Worm (Caenorhabditis elegans) whole organism, L2 larva: ENCODE data around the gene ram-2.

Experiments
- ZK546.5 ChIP-seq: sonication (generic microtip); optimal IDR thresholded peaks from 2 replicates; lab custom pipeline; 2017; ENCODE audit warnings: missing biosample characterization, missing genetic modification characterization
- alr-1 ChIP-seq: fragments of 150-350 bp; optimal IDR thresholded peaks from 2 replicates; lab custom pipeline; 2014; ENCODE audit warnings: missing biosample characterization, missing genetic modification characterization
- aly-2 ChIP-seq: fragments of 150-350 bp; optimal IDR thresholded peaks from 2 replicates; lab custom pipeline; 2014; ENCODE audit warnings: missing biosample characterization, missing genetic modification characterization
- ceh-16 ChIP-seq: fragments of 150-350 bp; optimal IDR thresholded peaks from 2 replicates; lab custom pipeline; 2014; ENCODE audit warnings: missing biosample characterization, missing genetic modification characterization
- ceh-82 ChIP-seq: fragments of 150-350 bp; optimal IDR thresholded peaks from 2 replicates; lab custom pipeline; 2014; ENCODE audit warnings: missing biosample characterization, missing genetic modification characterization
- lin-11 ChIP-seq: fragments of 150-350 bp; sonication (generic microtip); optimal IDR thresholded peaks from 2 replicates; lab custom pipeline; 2014; ENCODE audit warnings: missing biosample characterization, missing genetic modification characterization, inconsistent platforms, mixed read lengths
- mab-5 ChIP-seq: fragments of 150-350 bp; optimal IDR thresholded peaks from 2 replicates; lab custom pipeline; 2014; ENCODE audit warnings: missing biosample characterization, missing genetic modification characterization
- mbf-1 ChIP-seq: sonication (generic microtip); optimal IDR thresholded peaks from 2 replicates; lab custom pipeline; 2017; ENCODE audit warnings: missing biosample characterization, missing genetic modification characterization
- nhr-10 ChIP-seq: sonication (generic microtip); optimal IDR thresholded peaks from 2 replicates; lab custom pipeline; 2017; ENCODE audit warnings: missing biosample characterization, missing genetic modification characterization
- nhr-11 ChIP-seq: fragments of 150-350 bp; optimal IDR thresholded peaks from 2 replicates; lab custom pipeline; 2014; ENCODE audit warnings: missing biosample characterization, missing genetic modification characterization
- nhr-23 ChIP-seq: fragments of 150-350 bp; optimal IDR thresholded peaks from 2 replicates; lab custom pipeline; 2014; ENCODE audit warnings: missing biosample characterization, missing genetic modification reagents, missing genetic modification characterization
- nhr-25 ChIP-seq: fragments of 150-350 bp; sonication (generic microtip); optimal IDR thresholded peaks from 3 replicates; lab custom pipeline; 2014; ENCODE audit warnings: missing biosample characterization, missing genetic modification characterization
- nhr-6 ChIP-seq: fragments of 150-350 bp; optimal IDR thresholded peaks from 2 replicates; lab custom pipeline; 2014; ENCODE audit warnings: missing biosample characterization, missing genetic modification characterization
- peb-1 ChIP-seq: fragments of 150-350 bp; optimal IDR thresholded peaks from 2 replicates; lab custom pipeline; 2014; ENCODE audit warnings: missing biosample characterization, missing genetic modification characterization
- sma-9 ChIP-seq, 2 experiments: fragments of 150-350 bp in 1 of 2; sonication (generic microtip) in 1 of 2; optimal IDR thresholded peaks; 2 replicates each; lab custom pipeline; 2014 to 2016; ENCODE audit warnings: missing genetic modification characterization in 2 of 2, mild to moderate bottlenecking in 1 of 2, missing biosample characterization in 1 of 2, missing compliant biosample characterization in 1 of 2, missing genetic modification reagents in 1 of 2, moderate library complexity in 1 of 2
- unc-55 ChIP-seq: fragments of 150-350 bp; sonication (generic microtip); optimal IDR thresholded peaks from 3 replicates; lab custom pipeline; 2014; ENCODE audit warnings: missing biosample characterization, missing genetic modification reagents, missing genetic modification characterization
- unc-62 ChIP-seq: fragments of 150-350 bp; optimal IDR thresholded peaks from 2 replicates; lab custom pipeline; 2014; ENCODE audit warnings: missing biosample characterization, missing genetic modification reagents, missing genetic modification characterization
- zag-1 ChIP-seq: fragments of 150-350 bp; optimal IDR thresholded peaks from 2 replicates; lab custom pipeline; 2014; ENCODE audit warnings: missing biosample characterization, missing genetic modification characterization
- ztf-1 ChIP-seq: fragments of 200-800 bp; sonication (Bioruptor generic); conservative IDR thresholded peaks from 2 replicates; pipeline ENCODE4 v1.3.6; 2022; ENCODE audit warnings: missing genetic modification characterization, missing compliant biosample characterization
- ztf-4 ChIP-seq: fragments of 150-350 bp; optimal IDR thresholded peaks from 2 replicates; lab custom pipeline; 2014; ENCODE audit warnings: missing biosample characterization, missing genetic modification characterization

The ram-2 gene

DNA sequence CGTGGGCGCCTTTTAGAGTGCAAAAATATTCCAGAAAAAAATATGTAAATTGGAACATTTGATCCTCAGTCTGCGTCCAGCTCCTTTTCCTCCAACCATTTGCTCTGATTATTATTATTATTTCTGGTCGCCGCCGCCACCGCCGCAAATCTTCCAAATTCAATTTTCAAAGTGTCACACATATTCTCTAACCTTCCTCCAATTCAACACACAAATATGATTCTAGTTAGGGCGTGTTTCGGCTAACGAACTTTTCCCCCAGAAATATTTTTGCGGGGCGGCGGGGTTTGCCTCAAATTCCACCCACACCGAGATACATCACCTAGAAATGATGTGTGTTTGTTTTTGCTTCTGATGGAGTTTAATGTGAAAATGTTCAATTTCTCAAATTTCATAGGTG, 45.0 kb downstream of the ram-2 start:
- TF ChIP-seq lin-11 (no peak), alr-1 (no peak), mab-5 (no peak), ztf-1 (GFP tag; lab: Robert Waterston, UW) (no peak), ztf-4 (tag; lab: Kevin White, UChicago) (no peak), nhr-6 (tag; lab: Kevin White, UChicago) (no peak), mbf-1 (no peak), aly-2 (tag; lab: Kevin White, UChicago) (no peak), ceh-82 (tag; lab: Kevin White, UChicago) (no peak), peb-1 (tag; lab: Kevin White, UChicago) (no peak), nhr-10 (no peak), unc-55 (no peak), ceh-16 (tag; lab: Kevin White, UChicago) (no peak), ZK546.5 (tag; lab: Kevin White, UChicago) (no peak), nhr-11 (tag; lab: Kevin White, UChicago) (no peak), zag-1 (no peak), nhr-23 (tag; lab: Kevin White, UChicago) (no peak), nhr-25 (tag; lab: Kevin White, UChicago) (no peak)

DNA sequence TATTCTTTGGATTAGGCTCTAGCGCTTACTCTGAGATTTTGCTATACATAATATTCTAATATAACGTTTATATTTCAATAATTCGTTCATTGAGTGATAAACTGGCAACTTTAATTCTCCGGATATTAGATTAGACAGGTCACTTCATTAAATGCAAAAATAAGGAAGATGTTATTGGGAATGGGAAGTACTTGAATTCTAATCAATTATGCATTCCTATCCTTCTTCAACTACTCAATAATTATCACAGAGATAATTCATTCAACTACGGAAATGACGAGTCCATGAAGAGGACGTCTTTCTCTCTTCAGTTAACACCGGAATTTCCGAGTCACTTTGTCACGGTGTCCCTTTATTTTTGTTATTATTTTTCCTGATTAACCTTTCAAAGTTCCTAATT, 46.1 kb downstream of the ram-2 start:
- peak; percentile 3 for TF ChIP-seq sma-9 (GFP tag; optimal IDR thresholded peaks at IDR 0.05; lab: Kevin White, UChicago)
- no peak for TF ChIP-seq sma-9 (tag; optimal IDR thresholded peaks at IDR 0.05; lab: Kevin White, UChicago)
- TF ChIP-seq unc-62 = no peak
